Fruit fly (Drosophila melanogaster): ENCODE measurements around the gene ND-B22.

ND-B22 gene

dm6 chr2L:13366109-13366747, 4.7 kb downstream of the ND-B22 start, which contains the start of the genes Nnp-1 and Grx3 (continued):
- TF ChIP-seq lilli (GFP tag; optimal IDR thresholded peaks at IDR 0.05) (peak; percentile 48), usp (GFP tag; optimal IDR thresholded peaks at IDR 0.05) (no peak), CG31388 (GFP tag; optimal IDR thresholded peaks at IDR 0.05) (no peak), CG13624 (GFP tag; optimal IDR thresholded peaks at IDR 0.05) (no peak), E2f1 (GFP tag; IDR thresholded peaks at IDR 0.05) (0 out of 2 replicates have a peak, but pooled peaks have one; percentile 24), CG13123 (GFP tag; optimal IDR thresholded peaks at IDR 0.05) (no peak), dpn (GFP tag; optimal IDR thresholded peaks at IDR 0.05) (peak in 1 of 2 experiments; percentile 60), CG2120 (GFP tag; optimal IDR thresholded peaks at IDR 0.05) (peak; percentile 52), CG9727 (GFP tag; optimal IDR thresholded peaks at IDR 0.05) (no peak), mam (GFP tag; optimal IDR thresholded peaks at IDR 0.05) (peak; percentile 33), CG2129 (GFP tag; IDR thresholded peaks at IDR 0.05; ENCODE audit: partially characterized antibody) (no peak), mirr (GFP tag; optimal IDR thresholded peaks at IDR 0.05) (no peak), ken (GFP tag; IDR thresholded peaks at IDR 0.05) (no peak), sob (GFP tag; IDR thresholded peaks at IDR 0.05) (peak; percentile 44; the same call in 1 of the 2 replicates), dm (GFP tag; optimal IDR thresholded peaks at IDR 0.05) (peak; percentile 88), Sin3A (optimal IDR thresholded peaks at IDR 0.05) (peak; percentile 56), HHEX (GFP tag; optimal IDR thresholded peaks at IDR 0.05) (no peak), al (GFP tag; IDR thresholded peaks at IDR 0.05) (0 out of 2 replicates have a peak, but pooled peaks have one; percentile 22), Max (GFP tag; optimal IDR thresholded peaks at IDR 0.05) (peak; percentile 98), Dbx (GFP tag; IDR thresholded peaks at IDR 0.05) (peak; percentile 16; the same call in 1 of the 3 replicates), BEAF-32 (GFP tag; optimal IDR thresholded peaks at IDR 0.05) (peak; percentile 41), Trl (optimal IDR thresholded peaks at IDR 0.05) (no peak), Trl (GFP tag; optimal IDR thresholded peaks at IDR 0.05) (no peak), CG17359 (tag; optimal IDR thresholded peaks at IDR 0.05) (no peak), Ssrp (tag; optimal IDR thresholded peaks at IDR 0.05) (peak; percentile 29), Ets97D (GFP tag; optimal IDR thresholded peaks at IDR 0.05) (peak; percentile 18), Hmr (GFP tag; optimal IDR thresholded peaks at IDR 0.05) (peak; percentile 20), CG34224 (GFP tag; IDR thresholded peaks at IDR 0.05; ENCODE audit: partially characterized antibody) (0 out of 3 replicates have a peak, but pooled peaks have one; percentile 11), Stat92E (GFP tag; optimal IDR thresholded peaks at IDR 0.05) (no peak), knrl (GFP tag; IDR thresholded peaks at IDR 0.05; ENCODE audit: partially characterized antibody) (peak; percentile 32; the same call in 1 of the 3 replicates), CG42726 (GFP tag; IDR thresholded peaks at IDR 0.05; ENCODE audit: partially characterized antibody) (no peak), Six4 (GFP tag; optimal IDR thresholded peaks at IDR 0.05) (peak; percentile 10), NfI (GFP tag; optimal IDR thresholded peaks at IDR 0.05) (peak; percentile 59), Blimp-1 (GFP tag; optimal IDR thresholded peaks at IDR 0.05) (no peak), stc (GFP tag; IDR thresholded peaks at IDR 0.05) (no peak), sr (GFP tag; IDR thresholded peaks at IDR 0.05) (no peak), Kr (GFP tag; optimal IDR thresholded peaks at IDR 0.05) (no peak), crc (GFP tag; optimal IDR thresholded peaks at IDR 0.05) (no peak), CG9215 (GFP tag; IDR thresholded peaks at IDR 0.05) (peak; percentile 57), CG6689 (GFP tag; IDR thresholded peaks at IDR 0.05) (peak; percentile 49), wdn (GFP tag; IDR thresholded peaks at IDR 0.05) (peak; percentile 20; the same call in 1 of the 2 replicates), tll (GFP tag; optimal IDR thresholded peaks at IDR 0.05) (peak in 1 of 2 experiments; percentile 57), CG4820 (GFP tag; optimal IDR thresholded peaks at IDR 0.05) (peak; percentile 45), slbo (GFP tag; IDR thresholded peaks at IDR 0.05) (peak; percentile 72), CG2678 (tag; optimal IDR thresholded peaks at IDR 0.05) (no peak), CG18619 (GFP tag; optimal IDR thresholded peaks at IDR 0.05) (peak; percentile 36), ssp (GFP tag; IDR thresholded peaks at IDR 0.05) (peak; percentile 86), CG34376 (GFP tag; optimal IDR thresholded peaks at IDR 0.05) (no peak), CG10267 (tag; optimal IDR thresholded peaks at IDR 0.05) (peak; percentile 72), Ets65A (GFP tag) (peak; percentile 71)

All from whole organism, embryonic.